Worm (Caenorhabditis elegans) whole organism, mixed stage, embryonic: Measurements from ENCODE around the gene R12H7.4.
A peak's percentile ranks its signal among the peaks of the same experiment; 100 is the strongest.

Experiments
- M03D4.4 ChIP-seq: sonication (generic microtip); optimal IDR thresholded peaks from 2 replicates; lab custom pipeline; 2017; ENCODE audit warnings: mild to moderate bottlenecking, missing genetic modification characterization, missing compliant biosample characterization
- bed-3 ChIP-seq: fragments of 200-800 bp; sonication (Bioruptor generic); optimal IDR thresholded peaks from 3 replicates; lab custom pipeline; 2018; ENCODE audit warnings: mild to moderate bottlenecking, missing genetic modification characterization, moderate library complexity, missing compliant biosample characterization
- blmp-1 ChIP-seq: fragments of 150-350 bp; optimal IDR thresholded peaks from 2 replicates; lab custom pipeline; 2014; ENCODE audit warnings: missing biosample characterization, missing genetic modification characterization
- ceh-39 ChIP-seq: fragments of 150-350 bp; optimal IDR thresholded peaks from 2 replicates; lab custom pipeline; 2014; ENCODE audit warnings: missing biosample characterization, missing genetic modification characterization
- ceh-43 ChIP-seq: fragments of 200-800 bp; sonication (Bioruptor generic); optimal IDR thresholded peaks from 2 replicates; lab custom pipeline; 2018; ENCODE audit warnings: mild to moderate bottlenecking, missing genetic modification characterization, moderate library complexity, missing compliant biosample characterization
- ceh-83 ChIP-seq: fragments of 200-800 bp; sonication (Bioruptor generic); optimal IDR thresholded peaks from 2 replicates; lab custom pipeline; 2018; ENCODE audit warnings: mild to moderate bottlenecking, missing genetic modification characterization, missing compliant biosample characterization
- ces-1 ChIP-seq: fragments of 150-350 bp; optimal IDR thresholded peaks from 2 replicates; lab custom pipeline; 2014; ENCODE audit warnings: missing biosample characterization, missing genetic modification reagents, missing genetic modification characterization
- cnd-1 ChIP-seq: fragments of 200-800 bp; sonication (Bioruptor generic); optimal IDR thresholded peaks from 2 replicates; lab custom pipeline; 2018; ENCODE audit warnings: mild to moderate bottlenecking, missing genetic modification characterization, missing compliant biosample characterization
- drap-1 ChIP-seq: fragments of 200-800 bp; sonication (Bioruptor generic); optimal IDR thresholded peaks from 3 replicates; lab custom pipeline; 2018; ENCODE audit warnings: mild to moderate bottlenecking, missing genetic modification characterization, missing compliant biosample characterization
- elt-1 ChIP-seq: sonication (generic microtip); optimal IDR thresholded peaks from 2 replicates; lab custom pipeline; 2017; ENCODE audit warnings: missing genetic modification characterization, mild to moderate bottlenecking, missing compliant biosample characterization, antibody characterized with exemption, moderate library complexity, borderline replicate concordance; ENCODE audit not compliant: insufficient read depth
- elt-3 ChIP-seq: fragments of 150-350 bp; optimal IDR thresholded peaks from 2 replicates; lab custom pipeline; 2014; ENCODE audit warnings: missing biosample characterization, missing genetic modification characterization
- flh-1 ChIP-seq: fragments of 200-800 bp; sonication (Bioruptor generic); optimal IDR thresholded peaks from 2 replicates; lab custom pipeline; 2018; ENCODE audit warnings: mild to moderate bottlenecking, missing genetic modification characterization, moderate library complexity, missing compliant biosample characterization
- ham-2 ChIP-seq: fragments of 200-800 bp; sonication (Bioruptor generic); optimal IDR thresholded peaks from 2 replicates; lab custom pipeline; 2018; ENCODE audit warnings: mild to moderate bottlenecking, missing genetic modification characterization, missing compliant biosample characterization
- hlh-1 ChIP-seq: fragments of 150-350 bp; optimal IDR thresholded peaks from 2 replicates; lab custom pipeline; 2014; ENCODE audit warnings: missing biosample characterization, missing genetic modification reagents, missing genetic modification characterization
- lin-13 ChIP-seq: fragments of 150-350 bp; optimal IDR thresholded peaks from 2 replicates; lab custom pipeline; 2014; ENCODE audit warnings: missing biosample characterization, missing genetic modification characterization
- lin-32 ChIP-seq: fragments of 200-800 bp; sonication (Bioruptor generic); optimal IDR thresholded peaks from 2 replicates; lab custom pipeline; 2018; ENCODE audit warnings: mild to moderate bottlenecking, missing genetic modification characterization, missing compliant biosample characterization
- lsy-2 ChIP-seq: fragments of 150-350 bp; optimal IDR thresholded peaks from 2 replicates; lab custom pipeline; 2014; ENCODE audit warnings: missing biosample characterization, missing genetic modification characterization
- mab-5 ChIP-seq: fragments of 150-350 bp; optimal IDR thresholded peaks from 2 replicates; lab custom pipeline; 2014; ENCODE audit warnings: missing biosample characterization, missing genetic modification characterization
- mep-1 ChIP-seq: fragments of 150-350 bp; optimal IDR thresholded peaks from 2 replicates; lab custom pipeline; 2017; ENCODE audit warnings: missing biosample characterization, missing genetic modification reagents, missing genetic modification characterization, inconsistent platforms
- mls-2 ChIP-seq: sonication (generic microtip); optimal IDR thresholded peaks from 2 replicates; lab custom pipeline; 2016; ENCODE audit warnings: mild to moderate bottlenecking, missing genetic modification characterization, moderate library complexity, missing compliant biosample characterization
- nhr-12 ChIP-seq: fragments of 150-350 bp; optimal IDR thresholded peaks from 2 replicates; lab custom pipeline; 2014; ENCODE audit warnings: missing biosample characterization, missing genetic modification characterization
- nhr-2 ChIP-seq: fragments of 150-350 bp; optimal IDR thresholded peaks from 2 replicates; lab custom pipeline; 2014; ENCODE audit warnings: missing biosample characterization, missing genetic modification characterization
- nhr-237 ChIP-seq: fragments of 150-350 bp; optimal IDR thresholded peaks from 2 replicates; lab custom pipeline; 2014; ENCODE audit warnings: missing biosample characterization, missing genetic modification characterization
- nhr-28 ChIP-seq: fragments of 150-350 bp; optimal IDR thresholded peaks from 2 replicates; lab custom pipeline; 2014; ENCODE audit warnings: missing biosample characterization, missing genetic modification characterization
- nhr-76 ChIP-seq: sonication (generic microtip); optimal IDR thresholded peaks from 2 replicates; lab custom pipeline; 2017; ENCODE audit warnings: missing biosample characterization, missing genetic modification characterization
- pha-4 ChIP-seq: fragments of 150-350 bp; optimal IDR thresholded peaks from 2 replicates; lab custom pipeline; 2018; ENCODE audit warnings: missing biosample characterization, missing genetic modification reagents, missing genetic modification characterization
- sem-2 ChIP-seq: fragments of 200-800 bp; sonication (Bioruptor generic); optimal IDR thresholded peaks from 2 replicates; lab custom pipeline; 2018; ENCODE audit warnings: mild to moderate bottlenecking, missing genetic modification characterization, missing compliant biosample characterization
- snpc-4 ChIP-seq: fragments of 150-350 bp; optimal IDR thresholded peaks from 2 replicates; lab custom pipeline; 2014; ENCODE audit warnings: missing biosample characterization, missing genetic modification characterization
- sptf-1 ChIP-seq: sonication (generic microtip); optimal IDR thresholded peaks from 2 replicates; lab custom pipeline; 2017; ENCODE audit warnings: mild to moderate bottlenecking, missing genetic modification characterization, moderate library complexity, missing compliant biosample characterization
- tbx-8 ChIP-seq: fragments of 200-800 bp; sonication (Bioruptor generic); optimal IDR thresholded peaks from 2 replicates; lab custom pipeline; 2018; ENCODE audit warnings: mild to moderate bottlenecking, missing genetic modification characterization, moderate library complexity, missing compliant biosample characterization
- unc-120 ChIP-seq: sonication (generic microtip); optimal IDR thresholded peaks from 2 replicates; lab custom pipeline; 2017; ENCODE audit warnings: missing genetic modification characterization, missing compliant biosample characterization; ENCODE audit not compliant: poor library complexity, severe bottlenecking
- unc-39 ChIP-seq: fragments of 150-350 bp; optimal IDR thresholded peaks from 2 replicates; lab custom pipeline; 2014; ENCODE audit warnings: missing biosample characterization, missing genetic modification characterization
- unc-62 ChIP-seq: fragments of 150-350 bp; optimal IDR thresholded peaks from 2 replicates; lab custom pipeline; 2014; ENCODE audit warnings: missing biosample characterization, missing genetic modification reagents, missing genetic modification characterization
- zip-8 ChIP-seq: fragments of 150-350 bp; optimal IDR thresholded peaks from 2 replicates; lab custom pipeline; 2014; ENCODE audit warnings: missing biosample characterization, missing genetic modification characterization
- ztf-11 ChIP-seq: fragments of 150-350 bp; optimal IDR thresholded peaks from 2 replicates; lab custom pipeline; 2014; ENCODE audit warnings: missing biosample characterization, missing genetic modification characterization

The R12H7.4 gene

DNA sequence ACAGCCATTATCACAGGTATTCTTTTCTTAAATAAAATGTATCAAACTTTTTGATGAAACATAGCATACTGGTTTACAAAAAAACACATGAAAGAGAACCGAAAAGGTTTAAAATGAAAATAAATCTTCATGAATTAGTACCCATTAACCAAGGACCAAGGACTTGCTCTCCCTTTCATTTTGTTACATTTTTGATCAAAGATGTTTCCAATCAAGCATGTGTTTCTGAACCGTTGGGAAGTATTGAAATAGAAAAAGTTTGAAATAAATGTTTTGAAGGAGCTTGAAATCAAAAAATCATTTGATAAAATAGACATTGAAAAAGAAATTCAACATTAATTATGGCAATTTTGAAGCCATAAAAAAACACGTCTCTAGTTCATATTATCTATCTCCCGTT lies 4.4 kb upstream of the R12H7.4 start:
- TF ChIP-seq nhr-12 (tag; lab: Kevin White, UChicago) (no peak), nhr-2 (tag; lab: Kevin White, UChicago) (no peak), elt-1 (tag; lab: Kevin White, UChicago) (no peak), lin-13 (tag; lab: Kevin White, UChicago) (no peak), ceh-83 (GFP tag; lab: Kevin White, UChicago) (no peak), pha-4 (no peak), lin-32 (GFP tag; lab: Kevin White, UChicago) (no peak), hlh-1 (no peak), drap-1 (GFP tag; lab: Kevin White, UChicago) (no peak)
- TF ChIP-seq, all 35 proteins: peak for 0

DNA sequence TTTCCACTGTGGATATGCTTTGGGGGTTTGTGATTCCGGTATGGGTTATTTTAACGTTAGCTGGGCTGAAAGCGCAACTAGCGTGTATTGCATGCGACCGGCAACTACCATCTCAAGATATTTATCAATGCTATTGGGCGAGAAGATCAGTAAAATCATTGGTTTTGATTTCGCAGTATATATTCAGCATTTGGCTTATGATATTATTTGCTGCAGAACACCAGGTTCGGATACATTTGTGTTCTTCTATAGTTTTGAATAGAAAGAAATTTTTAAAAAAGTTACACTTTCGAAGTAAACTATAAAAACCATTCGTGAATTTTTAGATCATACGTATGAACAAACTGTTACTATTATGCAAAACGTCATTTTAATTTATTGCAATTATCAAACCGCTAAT lies 1.0 kb downstream of the R12H7.4 start:
- TF ChIP-seq nhr-12 (tag; lab: Kevin White, UChicago), result no peak
- no peak for TF ChIP-seq elt-3
- TF ChIP-seq cnd-1 (tag; lab: Kevin White, UChicago), result no peak
- no peak for TF ChIP-seq pha-4
- TF ChIP-seq mab-5 (tag; lab: Kevin White, UChicago), result no peak
- TF ChIP-seq ces-1 (GFP tag; lab: Kevin White, UChicago), result no peak
- no peak for TF ChIP-seq nhr-76
- no peak for TF ChIP-seq nhr-28 (tag; lab: Kevin White, UChicago)
- TF ChIP-seq hlh-1, result no peak
- no peak for TF ChIP-seq lin-13 (tag; lab: Kevin White, UChicago)
- no peak for TF ChIP-seq blmp-1
- TF ChIP-seq sem-2, result no peak

DNA sequence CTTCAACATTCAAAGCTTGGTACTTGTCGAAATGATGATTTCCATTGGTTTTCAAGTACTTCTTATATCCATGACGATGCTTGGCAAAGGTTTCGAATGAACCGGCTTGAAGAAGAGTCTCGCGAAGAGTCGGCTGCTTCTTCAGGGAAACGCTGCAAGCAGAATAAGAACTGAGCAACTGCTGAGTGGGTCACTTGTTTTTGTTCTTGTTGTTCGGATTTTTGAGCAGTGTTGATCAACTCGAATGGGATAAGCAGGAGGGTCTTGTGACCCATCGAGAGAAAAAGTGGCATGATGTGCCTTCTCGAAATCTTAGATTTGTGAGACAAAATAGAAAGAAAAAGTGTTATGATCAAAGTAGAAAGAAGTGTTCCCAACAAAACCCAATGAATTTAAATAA lies 3.7 kb downstream of the R12H7.4 start:
- TF ChIP-seq hlh-1 (peak; percentile 4), bed-3 (GFP tag; lab: Kevin White, UChicago) (no peak)

DNA sequence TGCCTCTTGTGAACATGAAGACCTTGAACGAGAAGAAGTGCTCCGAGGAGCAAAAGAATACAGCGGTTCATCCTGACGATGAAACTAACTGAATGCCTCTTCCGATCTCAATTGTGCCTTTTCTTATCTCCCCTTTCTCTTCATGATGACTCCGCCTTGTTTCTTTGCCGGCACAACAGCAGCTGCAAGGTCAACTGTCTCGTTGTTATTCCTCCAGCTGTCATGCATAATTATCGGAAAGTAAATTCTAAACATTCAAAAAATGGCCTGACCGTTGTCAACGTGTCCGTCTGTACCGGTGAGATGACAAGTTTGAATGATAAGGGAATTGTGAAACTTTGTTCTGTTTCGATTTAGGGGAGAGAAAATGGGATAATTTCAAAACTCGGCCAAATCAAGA lies 4.5 kb downstream of the R12H7.4 start, which contains the start of gene asp-4:
TSS of gene asp-4 (minus strand) at position 106 of the 400 bp plus-strand sequence.
- TF ChIP-seq nhr-2 (tag; lab: Kevin White, UChicago), result peak; percentile 14
- TF ChIP-seq lin-32 (GFP tag; lab: Kevin White, UChicago), result peak; percentile 80
- no peak for TF ChIP-seq sem-2
- no peak for TF ChIP-seq blmp-1
- no peak for TF ChIP-seq drap-1 (GFP tag; lab: Kevin White, UChicago)
- TF ChIP-seq mls-2 (tag; lab: Kevin White, UChicago), result no peak
- no peak for TF ChIP-seq nhr-76
- TF ChIP-seq sptf-1, result no peak
- TF ChIP-seq snpc-4 (tag; lab: Kevin White, UChicago), result no peak
- no peak for TF ChIP-seq nhr-237 (tag; lab: Kevin White, UChicago)
- no peak for TF ChIP-seq elt-3
- no peak for TF ChIP-seq elt-1 (tag; lab: Kevin White, UChicago)
- TF ChIP-seq M03D4.4 (tag; lab: Kevin White, UChicago), result no peak
- TF ChIP-seq flh-1 (GFP tag; lab: Kevin White, UChicago), result no peak
- no peak for TF ChIP-seq unc-62 (GFP tag; lab: Kevin White, UChicago)
- TF ChIP-seq lin-13 (tag; lab: Kevin White, UChicago), result no peak
- no peak for TF ChIP-seq pha-4
- no peak for TF ChIP-seq ceh-43 (GFP tag; lab: Kevin White, UChicago)
- no peak for TF ChIP-seq ceh-83 (GFP tag; lab: Kevin White, UChicago)
- TF ChIP-seq ceh-39 (tag; lab: Kevin White, UChicago), result no peak
- TF ChIP-seq cnd-1 (tag; lab: Kevin White, UChicago), result peak; percentile 84
- peak; percentile 37 for TF ChIP-seq mep-1
- TF ChIP-seq zip-8 (tag; lab: Kevin White, UChicago), result no peak
- TF ChIP-seq lsy-2, result no peak
- no peak for TF ChIP-seq bed-3 (GFP tag; lab: Kevin White, UChicago)
- TF ChIP-seq unc-120, result no peak
- TF ChIP-seq ztf-11, result no peak
- no peak for TF ChIP-seq unc-39 (tag; lab: Kevin White, UChicago)
- TF ChIP-seq nhr-12 (tag; lab: Kevin White, UChicago), result no peak
- no peak for TF ChIP-seq nhr-28 (tag; lab: Kevin White, UChicago)
- no peak for TF ChIP-seq ham-2 (GFP tag; lab: Kevin White, UChicago)
- TF ChIP-seq ces-1 (GFP tag; lab: Kevin White, UChicago), result no peak
- no peak for TF ChIP-seq tbx-8 (GFP tag; lab: Kevin White, UChicago)
- TF ChIP-seq hlh-1, result peak; percentile 51
- TF ChIP-seq mab-5 (tag; lab: Kevin White, UChicago), result no peak
